Worm (Caenorhabditis elegans) whole organism, young adult: ENCODE measurements around the gene str-148.
"Not testable (repeated sequence)": the region's sequence is repeated elsewhere in the genome, so short reads cannot be mapped to it uniquely, and the experiment has no call there.

ENCODE experiments used
- B0261.1 ChIP-seq: sonication (generic microtip); optimal IDR thresholded peaks from 2 replicates; lab custom pipeline; 2016; ENCODE audit warnings: mild to moderate bottlenecking, missing genetic modification characterization, moderate library complexity, missing compliant biosample characterization
- K12H6.12 ChIP-seq: fragments of 200-800 bp; sonication (Bioruptor generic); optimal IDR thresholded peaks from 2 replicates; lab custom pipeline; 2018; ENCODE audit warnings: mild to moderate bottlenecking, missing genetic modification characterization, missing compliant biosample characterization
- T07F8.4 ChIP-seq: sonication (generic microtip); optimal IDR thresholded peaks from 2 replicates; lab custom pipeline; 2016; ENCODE audit warnings: mild to moderate bottlenecking, missing genetic modification characterization, moderate library complexity, missing compliant biosample characterization
- T26A5.8 ChIP-seq: sonication (generic microtip); optimal IDR thresholded peaks from 2 replicates; lab custom pipeline; 2016; ENCODE audit warnings: missing genetic modification characterization, missing compliant biosample characterization
- Y53G8AR.9 ChIP-seq: fragments of 200-800 bp; sonication (Bioruptor generic); conservative IDR thresholded peaks from 2 replicates; pipeline ENCODE4 v1.3.6; 2022; ENCODE audit warnings: missing genetic modification reagents, missing genetic modification characterization, missing compliant biosample characterization
- Y67H2A.10 ChIP-seq: fragments of 200-800 bp; sonication (Bioruptor generic); conservative IDR thresholded peaks from 2 replicates; pipeline ENCODE4 v1.3.6; 2022; ENCODE audit warnings: missing genetic modification reagents, missing genetic modification characterization, missing compliant biosample characterization
- ceh-100 ChIP-seq: fragments of 200-800 bp; sonication (Bioruptor generic); IDR thresholded peaks from 2 replicates; pipeline ENCODE4 v1.3.6; 2022; ENCODE audit warnings: missing genetic modification reagents, missing genetic modification characterization, missing compliant biosample characterization
- ceh-79 ChIP-seq: sonication (generic microtip); optimal IDR thresholded peaks from 2 replicates; lab custom pipeline; 2017; ENCODE audit warnings: mild to moderate bottlenecking, missing genetic modification characterization, missing compliant biosample characterization
- die-1 ChIP-seq: sonication (generic microtip); optimal IDR thresholded peaks from 2 replicates; lab custom pipeline; 2016; ENCODE audit warnings: missing genotype, mild to moderate bottlenecking, missing genetic modification characterization, missing compliant biosample characterization
- dpl-1 ChIP-seq: fragments of 150-350 bp; optimal IDR thresholded peaks from 2 replicates; lab custom pipeline; 2014; ENCODE audit warnings: missing biosample characterization, missing genetic modification reagents, missing genetic modification characterization
- efl-1 ChIP-seq: fragments of 150-350 bp; optimal IDR thresholded peaks from 2 replicates; lab custom pipeline; 2014; ENCODE audit warnings: missing biosample characterization, missing genetic modification reagents, missing genetic modification characterization
- ekl-4 ChIP-seq: fragments of 200-800 bp; sonication (Bioruptor generic); IDR thresholded peaks from 2 replicates; pipeline ENCODE4 v1.3.6; 2022; ENCODE audit warnings: missing genetic modification reagents, missing genetic modification characterization, missing compliant biosample characterization
- ets-4 ChIP-seq: fragments of 200-800 bp; sonication (Bioruptor generic); optimal IDR thresholded peaks from 2 replicates; lab custom pipeline; 2018; ENCODE audit warnings: mild to moderate bottlenecking, missing genetic modification characterization, missing compliant biosample characterization
- gei-17 ChIP-seq: fragments of 200-800 bp; sonication (Bioruptor generic); optimal IDR thresholded peaks from 2 replicates; lab custom pipeline; 2018; ENCODE audit warnings: mild to moderate bottlenecking, missing genetic modification characterization, missing compliant biosample characterization
- him-1 ChIP-seq: sonication (generic microtip); optimal IDR thresholded peaks from 2 replicates; lab custom pipeline; 2016; ENCODE audit warnings: missing genotype, missing genetic modification reagents, missing genetic modification characterization, missing compliant biosample characterization
- hrde-1 ChIP-seq: sonication (generic microtip); optimal IDR thresholded peaks from 2 replicates; lab custom pipeline; 2016; ENCODE audit warnings: missing genetic modification characterization, mild to moderate bottlenecking, missing compliant biosample characterization, moderate library complexity, missing genotype, missing genetic modification reagents, borderline replicate concordance
- let-526 ChIP-seq: fragments of 200-800 bp; sonication (Bioruptor generic); IDR thresholded peaks from 2 replicates; pipeline ENCODE4 v1.3.6; 2022; ENCODE audit warnings: missing genetic modification reagents, missing genetic modification characterization, missing compliant biosample characterization
- lin-26 ChIP-seq: fragments of 200-800 bp; sonication (Bioruptor generic); IDR thresholded peaks from 2 replicates; pipeline ENCODE4 v1.3.6; 2022; ENCODE audit warnings: missing genetic modification reagents, missing genetic modification characterization, missing compliant biosample characterization
- lin-54 ChIP-seq: fragments of 200-800 bp; sonication (Bioruptor generic); optimal IDR thresholded peaks from 2 replicates; lab custom pipeline; 2018; ENCODE audit warnings: mild to moderate bottlenecking, missing genetic modification characterization, missing compliant biosample characterization
- mxl-1 ChIP-seq: sonication (generic microtip); optimal IDR thresholded peaks from 2 replicates; lab custom pipeline; 2016; ENCODE audit warnings: missing genetic modification characterization, missing compliant biosample characterization
- nfya-1 ChIP-seq: sonication (generic microtip); optimal IDR thresholded peaks from 2 replicates; lab custom pipeline; 2017; ENCODE audit warnings: antibody characterized with exemption, missing compliant biosample characterization, missing genetic modification characterization, borderline replicate concordance; ENCODE audit not compliant: insufficient read depth
- nhr-27 ChIP-seq: fragments of 200-800 bp; sonication (Bioruptor generic); optimal IDR thresholded peaks from 2 replicates; lab custom pipeline; 2018; ENCODE audit warnings: mild to moderate bottlenecking, missing genetic modification characterization, moderate library complexity, missing compliant biosample characterization
- nhr-80 ChIP-seq: sonication (generic microtip); optimal IDR thresholded peaks from 2 replicates; lab custom pipeline; 2016; ENCODE audit warnings: missing genetic modification characterization, missing compliant biosample characterization
- pha-4 ChIP-seq: fragments of 150-350 bp; sonication (generic microtip); optimal IDR thresholded peaks from 2 replicates; lab custom pipeline; 2014; ENCODE audit warnings: missing biosample characterization, missing genetic modification reagents, missing genetic modification characterization
- snpc-1.1 ChIP-seq: sonication (generic microtip); optimal IDR thresholded peaks from 2 replicates; lab custom pipeline; 2017; ENCODE audit warnings: missing genetic modification characterization, mild to moderate bottlenecking, missing compliant biosample characterization, antibody characterized with exemption, moderate library complexity, missing genotype, missing genetic modification reagents; ENCODE audit not compliant: insufficient read depth
- snpc-3.4 ChIP-seq: sonication (generic microtip); optimal IDR thresholded peaks from 2 replicates; lab custom pipeline; 2017; ENCODE audit warnings: missing genetic modification characterization, mild to moderate bottlenecking, missing compliant biosample characterization, antibody characterized with exemption, moderate library complexity, missing genotype, missing genetic modification reagents
- snpc-4 ChIP-seq, 5 experiments: fragments of 150-350 bp in 1 of 5; sonication (generic microtip) in 4 of 5; optimal IDR thresholded peaks; 2 replicates each; lab custom pipeline; 2014 to 2018; ENCODE audit warnings: missing genetic modification characterization in 5 of 5, missing biosample characterization in 3 of 5, antibody characterized with exemption in 2 of 5, mild to moderate bottlenecking in 2 of 5, missing compliant biosample characterization in 2 of 5, missing genotype in 2 of 5, moderate library complexity in 2 of 5, missing genetic modification reagents in 1 of 5
- sptf-2 ChIP-seq: fragments of 200-800 bp; sonication (Bioruptor generic); optimal IDR thresholded peaks from 2 replicates; lab custom pipeline; 2018; ENCODE audit warnings: mild to moderate bottlenecking, missing genetic modification characterization, missing compliant biosample characterization
- tbp1 ChIP-seq: fragments of 200-800 bp; sonication (Bioruptor generic); optimal IDR thresholded peaks from 2 replicates; lab custom pipeline; 2018; ENCODE audit warnings: mild to moderate bottlenecking, missing genetic modification characterization, missing compliant biosample characterization
- xnd-1 ChIP-seq: sonication (generic microtip); optimal IDR thresholded peaks from 2 replicates; lab custom pipeline; 2016; ENCODE audit warnings: missing genotype, missing genetic modification reagents, missing genetic modification characterization, missing compliant biosample characterization
- zfh-2 ChIP-seq: fragments of 200-800 bp; sonication (Bioruptor generic); conservative IDR thresholded peaks from 2 replicates; pipeline ENCODE4 v1.3.6; 2022; ENCODE audit warnings: missing genetic modification reagents, missing genetic modification characterization, missing compliant biosample characterization
- ztf-26 ChIP-seq: sonication (generic microtip); optimal IDR thresholded peaks from 2 replicates; lab custom pipeline; 2017; ENCODE audit warnings: missing genetic modification characterization, missing compliant biosample characterization

str-148 gene

DNA sequence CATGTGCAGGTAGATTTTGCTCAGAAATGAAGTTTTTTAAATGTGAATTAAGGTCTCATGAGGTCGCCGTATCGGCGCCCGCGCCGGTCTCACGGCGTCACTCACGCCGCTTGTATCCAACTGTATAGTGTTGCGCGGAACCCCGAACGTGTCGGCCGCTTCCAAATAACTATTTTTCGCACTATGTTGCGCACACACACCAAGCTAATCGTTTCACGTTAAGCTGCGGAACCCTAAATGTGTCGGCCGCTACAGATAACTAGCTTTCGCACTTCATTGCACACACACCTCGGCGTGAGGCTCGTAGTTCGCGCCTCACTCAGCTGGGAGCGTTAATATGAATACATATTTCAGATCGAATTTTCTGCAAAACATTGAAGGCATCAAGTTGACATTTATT lies 1.1 kb downstream of the str-148 start:
- TF ChIP-seq snpc-4 (GFP tag; optimal IDR thresholded peaks at IDR 0.05; lab: Kevin White, UChicago): peak; percentile 34
- TF ChIP-seq snpc-4 (tag; optimal IDR thresholded peaks at IDR 0.05; lab: Kevin White, UChicago): peak in 2 of 4 experiments; percentile 83 to 91
- TF ChIP-seq snpc-1.1 (tag; lab: Kevin White, UChicago): peak; percentile 80
- no peak for TF ChIP-seq lin-54 (GFP tag; lab: Kevin White, UChicago)

ce11 chrII:1049849-1050248 lies 4.1 kb downstream of the str-148 start, which contains the start of gene fbxb-40:
fbxb-40 (minus strand) TSS chrII:1049949.
- TF ChIP-seq zfh-2 (0 out of 2 replicates have a peak, but pooled peaks have one; percentile 11), sptf-2 (GFP tag; lab: Kevin White, UChicago) (no peak)
- TF ChIP-seq, all 124 proteins: peak for 1

DNA sequence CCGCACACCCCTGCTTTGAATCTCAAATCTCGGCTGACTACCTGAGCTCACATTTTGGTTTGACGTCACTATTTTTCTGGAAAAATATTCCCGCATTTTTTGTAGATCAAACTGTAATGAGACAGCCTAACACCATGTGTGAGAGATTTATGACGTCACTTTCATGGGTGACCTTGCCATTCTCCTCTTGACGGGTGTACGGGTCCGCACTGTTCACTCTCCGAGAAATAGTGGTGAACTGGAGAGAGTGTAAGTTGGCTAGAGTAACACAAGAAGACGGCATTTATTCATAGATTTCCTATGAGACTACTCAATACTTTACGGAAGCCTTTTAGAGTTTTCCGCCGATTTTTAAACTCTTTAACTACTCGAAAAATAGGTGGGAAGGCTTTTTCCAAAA lies 8.9 kb downstream of the str-148 start, which contains the start of gene K02E7.7:
Gene K02E7.7 (plus strand): TSS at position 301 of the 400 bp plus-strand sequence.
- TF ChIP-seq snpc-3.4 (tag; lab: Kevin White, UChicago); ztf-26 (tag; lab: Kevin White, UChicago); dpl-1 (GFP tag; lab: Kevin White, UChicago): not testable (repeated sequence)

ce11 chrII:1056844-1057243 lies 11.1 kb downstream of the str-148 start:
- TF ChIP-seq ceh-79 (tag; lab: Kevin White, UChicago) (no peak), T07F8.4 (tag; lab: Kevin White, UChicago) (no peak), gei-17 (GFP tag; lab: Kevin White, UChicago) (no peak), hrde-1 (tag; lab: Kevin White, UChicago) (no peak), ekl-4 (GFP tag; lab: Robert Waterston, UW) (0 out of 2 replicates have a peak, but pooled peaks have one; percentile 14), mxl-1 (tag; lab: Kevin White, UChicago) (no peak), nhr-80 (tag; lab: Kevin White, UChicago) (peak; percentile 74), nfya-1 (tag; lab: Kevin White, UChicago) (no peak), Y53G8AR.9 (GFP tag; lab: Robert Waterston, UW) (no peak), nhr-27 (tag; lab: Kevin White, UChicago) (no peak), K12H6.12 (tag; lab: Kevin White, UChicago) (no peak), die-1 (tag; lab: Kevin White, UChicago) (no peak), T26A5.8 (tag; lab: Kevin White, UChicago) (no peak)

ce11 chrII:1060702-1061101 lies 14.9 kb downstream of the str-148 start, which contains the start of gene btb-10:
btb-10 (minus strand) TSS chrII:1060802.
- not testable (repeated sequence) for TF ChIP-seq ceh-100 (GFP tag; lab: Robert Waterston, UW); him-1 (tag; lab: Kevin White, UChicago); tbp1

DNA sequence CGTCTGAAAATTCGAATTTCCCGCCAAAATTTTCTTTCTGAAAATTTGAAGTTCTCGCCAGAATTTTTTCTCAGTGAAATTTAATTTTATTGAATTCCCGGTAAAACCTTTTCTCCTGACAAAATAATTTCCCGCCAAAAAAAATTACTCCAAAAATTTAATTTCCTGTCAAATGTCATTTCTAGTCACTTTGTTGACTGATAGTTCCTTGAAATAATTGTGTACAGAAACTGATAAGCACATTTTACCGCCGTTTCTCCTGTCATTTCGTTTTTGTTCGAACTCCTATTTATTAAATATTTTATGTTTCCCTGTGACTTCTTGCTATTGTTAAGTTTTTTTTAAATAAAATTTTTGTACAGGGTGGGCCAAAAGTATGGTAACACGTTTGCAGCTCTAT lies 18.1 kb downstream of the str-148 start:
- TF ChIP-seq nhr-80 (tag; lab: Kevin White, UChicago): peak; percentile 54
- no peak for TF ChIP-seq let-526

- TF ChIP-seq xnd-1 (no peak), lin-26 (GFP tag; lab: Robert Waterston, UW) (no peak), efl-1 (GFP tag; lab: Kevin White, UChicago) (no peak), Y67H2A.10 (GFP tag; lab: Robert Waterston, UW) (no peak), pha-4 (tag; lab: Kevin White, UChicago) (no peak), ets-4 (GFP tag; lab: Kevin White, UChicago) (no peak), B0261.1 (tag; lab: Kevin White, UChicago) (no peak)
Measured at ce11 chrII:1066907-1067306, 21.1 kb downstream of the str-148 start, which contains the start of gene K02E7.10. K02E7.10 (minus strand) TSS chrII:1067007.
